Fruit fly (Drosophila melanogaster) whole organism, embryonic: ENCODE measurements around the gene Lcp65Ab1.

Experiments
- Ada2b ChIP-seq: fragments of 200-800 bp; sonication (Bioruptor generic); IDR thresholded peaks from 2 replicates; pipeline ENCODE4 v1.3.6; 2022; ENCODE audit warnings: missing biosample characterization, missing genetic modification characterization
- Atf-2 ChIP-seq: fragments of 200-800 bp; sonication (Bioruptor generic); optimal IDR thresholded peaks from 2 replicates; lab custom pipeline; 2016; ENCODE audit warnings: missing biosample characterization, missing genetic modification characterization
- Bdp1 ChIP-seq: fragments of 200-800 bp; sonication (Bioruptor generic); optimal IDR thresholded peaks from 3 replicates; lab custom pipeline; 2016; ENCODE audit warnings: missing biosample characterization, missing genetic modification characterization
- Bteb2 ChIP-seq: fragments of 200-800 bp; sonication (Bioruptor generic); optimal IDR thresholded peaks from 2 replicates; lab custom pipeline; 2016; ENCODE audit warnings: missing biosample characterization, missing genetic modification characterization
- C15 ChIP-seq: fragments of 200-800 bp; sonication (Bioruptor generic); IDR thresholded peaks from 3 replicates; pipeline ENCODE4 v1.3.6; 2022; ENCODE audit warnings: missing biosample characterization, missing genetic modification characterization
- CG10274 ChIP-seq: fragments of 200-800 bp; sonication (Bioruptor generic); optimal IDR thresholded peaks from 3 replicates; lab custom pipeline; 2017; ENCODE audit warnings: missing biosample characterization, mild to moderate bottlenecking, missing genetic modification characterization
- CG11456 ChIP-seq: fragments of 200-800 bp; sonication (Bioruptor generic); IDR thresholded peaks from 3 replicates; pipeline ENCODE4 v1.3.6; 2022; ENCODE audit warnings: missing biosample characterization, missing genetic modification characterization
- CG11695 ChIP-seq: fragments of 200-800 bp; sonication (Bioruptor generic); IDR thresholded peaks from 3 replicates; pipeline ENCODE4 v1.3.6; 2022; ENCODE audit warnings: missing biosample characterization, missing genetic modification characterization
- CG12299 ChIP-seq: fragments of 200-800 bp; sonication (Bioruptor generic); optimal IDR thresholded peaks from 2 replicates; lab custom pipeline; 2018; ENCODE audit warnings: missing biosample characterization, mild to moderate bottlenecking, missing genetic modification characterization
- CG14710 ChIP-seq: fragments of 200-800 bp; sonication (Bioruptor generic); optimal IDR thresholded peaks from 3 replicates; lab custom pipeline; 2019; ENCODE audit warnings: missing biosample characterization, mild to moderate bottlenecking, missing genetic modification characterization, moderate library complexity
- CG16779 ChIP-seq: fragments of 200-800 bp; sonication (Bioruptor generic); IDR thresholded peaks from 2 replicates; pipeline ENCODE4 v1.3.6; 2022; ENCODE audit warnings: missing biosample characterization, missing genetic modification characterization
- CG2120 ChIP-seq: fragments of 200-800 bp; sonication (Bioruptor generic); optimal IDR thresholded peaks from 3 replicates; lab custom pipeline; 2016; ENCODE audit warnings: missing biosample characterization, missing genetic modification characterization
- CG2678 ChIP-seq: fragments of 200-800 bp; sonication (Bioruptor generic); optimal IDR thresholded peaks from 3 replicates; lab custom pipeline; 2019; ENCODE audit warnings: missing biosample characterization, mild to moderate bottlenecking, missing genetic modification characterization, moderate library complexity
- CG31441 ChIP-seq: fragments of 200-800 bp; sonication (Bioruptor generic); IDR thresholded peaks from 2 replicates; pipeline ENCODE4 v1.3.6; 2022; ENCODE audit warnings: missing biosample characterization, missing genetic modification characterization
- CG32772 ChIP-seq: fragments of 200-800 bp; sonication (Bioruptor generic); IDR thresholded peaks from 2 replicates; pipeline ENCODE4 v1.3.6; 2022; ENCODE audit warnings: missing biosample characterization, missing genetic modification characterization
- CG6272 ChIP-seq: fragments of 200-800 bp; sonication (Bioruptor generic); IDR thresholded peaks from 2 replicates; pipeline ENCODE4 v1.3.6; 2022; ENCODE audit warnings: missing biosample characterization, missing genetic modification characterization
- CG7839 ChIP-seq: fragments of 200-800 bp; sonication (Bioruptor generic); optimal IDR thresholded peaks from 3 replicates; lab custom pipeline; 2018; ENCODE audit warnings: missing biosample characterization, mild to moderate bottlenecking, missing genetic modification characterization, moderate library complexity
- CG8478 ChIP-seq: fragments of >200 bp; optimal IDR thresholded peaks from 2 replicates; lab custom pipeline; 2018
- CG9797 ChIP-seq: fragments of 200-800 bp; sonication (Bioruptor generic); optimal IDR thresholded peaks from 3 replicates; lab custom pipeline; 2018; ENCODE audit warnings: missing biosample characterization, mild to moderate bottlenecking, missing genetic modification characterization
- CG9876 ChIP-seq: fragments of 200-800 bp; sonication (Bioruptor generic); optimal IDR thresholded peaks from 2 replicates; lab custom pipeline; 2016; ENCODE audit warnings: missing biosample characterization, missing genetic modification characterization
- Dek ChIP-seq: fragments of 200-800 bp; sonication (Bioruptor generic); optimal IDR thresholded peaks from 3 replicates; lab custom pipeline; 2019; ENCODE audit warnings: missing biosample characterization, mild to moderate bottlenecking, missing genetic modification characterization, moderate library complexity
- Dp ChIP-seq: fragments of 200-800 bp; sonication (Bioruptor generic); optimal IDR thresholded peaks from 2 replicates; lab custom pipeline; 2018; ENCODE audit warnings: missing biosample characterization, mild to moderate bottlenecking, missing genetic modification characterization, moderate library complexity
- Eip74EF ChIP-seq, 2 experiments: fragments of 200-800 bp in 1 of 2; fragments of >200 bp in 1 of 2; sonication (Bioruptor generic) in 1 of 2; optimal IDR thresholded peaks; 2 replicates each; lab custom pipeline; 2017 to 2019; ENCODE audit warnings: missing biosample characterization in 2 of 2, missing genetic modification characterization in 2 of 2, mild to moderate bottlenecking in 1 of 2, moderate library complexity in 1 of 2
- Ets65A ChIP-seq: fragments of 200-800 bp; sonication (Bioruptor generic); peaks from one replicate; lab custom pipeline; 2016; ENCODE audit warnings: missing biosample characterization, missing genetic modification characterization
- HHEX ChIP-seq: fragments of 200-800 bp; sonication (Bioruptor generic); optimal IDR thresholded peaks from 3 replicates; lab custom pipeline; 2017; ENCODE audit warnings: missing biosample characterization, mild to moderate bottlenecking, missing genetic modification characterization, missing genetic modification reagents
- Hmx ChIP-seq: fragments of 200-800 bp; sonication (Bioruptor generic); optimal IDR thresholded peaks from 2 replicates; lab custom pipeline; 2016; ENCODE audit warnings: missing biosample characterization, missing genetic modification characterization
- MESR4 ChIP-seq: fragments of 200-800 bp; sonication (Bioruptor generic); optimal IDR thresholded peaks from 2 replicates; lab custom pipeline; 2018; ENCODE audit warnings: missing biosample characterization, mild to moderate bottlenecking, missing genetic modification characterization, moderate library complexity
- Med ChIP-seq: fragments of 200-800 bp; sonication (Bioruptor generic); peaks from one replicate; lab custom pipeline; 2016; ENCODE audit warnings: missing biosample characterization, missing genetic modification characterization, mild to moderate bottlenecking, inconsistent platforms, moderate library complexity
- Side ChIP-seq: fragments of 200-800 bp; sonication (Bioruptor generic); optimal IDR thresholded peaks from 2 replicates; lab custom pipeline; 2016; ENCODE audit warnings: missing biosample characterization, missing genetic modification characterization
- Sry-β ChIP-seq: fragments of 200-800 bp; sonication (Bioruptor generic); optimal IDR thresholded peaks from 2 replicates; lab custom pipeline; 2018; ENCODE audit warnings: missing biosample characterization, mild to moderate bottlenecking, missing genetic modification characterization, moderate library complexity
- abd-A ChIP-seq: fragments of 200-800 bp; sonication (Bioruptor generic); optimal IDR thresholded peaks from 3 replicates; lab custom pipeline; 2019; ENCODE audit warnings: missing biosample characterization, mild to moderate bottlenecking, missing genetic modification characterization, moderate library complexity
- cato ChIP-seq: fragments of 200-800 bp; sonication (Bioruptor generic); optimal IDR thresholded peaks from 2 replicates; lab custom pipeline; 2016; ENCODE audit warnings: missing biosample characterization, missing genetic modification characterization, borderline replicate concordance
- dan ChIP-seq: fragments of 200-800 bp; sonication (Bioruptor generic); IDR thresholded peaks from 2 replicates; pipeline ENCODE4 v1.3.6; 2022; ENCODE audit warnings: missing biosample characterization, missing genetic modification characterization
- disco-r ChIP-seq: fragments of 200-800 bp; sonication (Bioruptor generic); optimal IDR thresholded peaks from 2 replicates; lab custom pipeline; 2016; ENCODE audit warnings: missing biosample characterization, missing genetic modification characterization
- dmrt11E ChIP-seq: fragments of 200-800 bp; sonication (Bioruptor generic); optimal IDR thresholded peaks from 3 replicates; lab custom pipeline; 2018; ENCODE audit warnings: missing biosample characterization, mild to moderate bottlenecking, missing genetic modification characterization, moderate library complexity
- ham ChIP-seq: fragments of 200-800 bp; sonication (Bioruptor generic); IDR thresholded peaks from 2 replicates; pipeline ENCODE4 v1.3.6; 2022; ENCODE audit warnings: missing biosample characterization, missing genetic modification characterization
- hb ChIP-seq: fragments of 200-800 bp; sonication (Bioruptor generic); IDR thresholded peaks from 3 replicates; pipeline ENCODE4 v1.3.6; 2022; ENCODE audit warnings: missing biosample characterization, missing genetic modification characterization; ENCODE audit not compliant: partially characterized antibody
- hbn ChIP-seq: fragments of 200-800 bp; sonication (Bioruptor generic); IDR thresholded peaks from 2 replicates; pipeline ENCODE4 v1.3.6; 2022; ENCODE audit warnings: missing biosample characterization, missing genetic modification characterization; ENCODE audit not compliant: partially characterized antibody
- her ChIP-seq: fragments of 200-800 bp; sonication (Bioruptor generic); optimal IDR thresholded peaks from 2 replicates; lab custom pipeline; 2016; ENCODE audit warnings: missing biosample characterization, missing genetic modification characterization
- ind ChIP-seq: fragments of 200-800 bp; sonication (Bioruptor generic); optimal IDR thresholded peaks from 3 replicates; lab custom pipeline; 2016; ENCODE audit warnings: missing biosample characterization, missing genetic modification characterization
- jumu ChIP-seq: fragments of 200-800 bp; sonication (Bioruptor generic); optimal IDR thresholded peaks from 3 replicates; lab custom pipeline; 2016; ENCODE audit warnings: missing biosample characterization, missing genetic modification characterization
- lov ChIP-seq, 2 experiments: fragments of 200-800 bp in 1 of 2; fragments of >200 bp in 1 of 2; sonication (Bioruptor generic) in 1 of 2; IDR thresholded peaks in 1 of 2; optimal IDR thresholded peaks in 1 of 2; 2 replicates in 1 of 2; 3 replicates in 1 of 2; pipeline versions ENCODE4 v1.3.6 to Lab custom; 2017 to 2022; ENCODE audit warnings: missing biosample characterization in 1 of 2, missing genetic modification characterization in 1 of 2
- pho ChIP-seq: fragments of 200-800 bp; sonication (Bioruptor generic); optimal IDR thresholded peaks from 2 replicates; lab custom pipeline; 2016; ENCODE audit warnings: missing biosample characterization, missing genetic modification characterization
- pita ChIP-seq: fragments of 200-800 bp; sonication (Bioruptor generic); optimal IDR thresholded peaks from 2 replicates; lab custom pipeline; 2017; ENCODE audit warnings: missing biosample characterization, mild to moderate bottlenecking, missing genetic modification characterization
- schlank ChIP-seq: fragments of 200-800 bp; sonication (Bioruptor generic); optimal IDR thresholded peaks from 2 replicates; lab custom pipeline; 2018; ENCODE audit warnings: missing biosample characterization, mild to moderate bottlenecking, missing genetic modification characterization
- sd ChIP-seq: fragments of 200-800 bp; sonication (Bioruptor generic); optimal IDR thresholded peaks from 3 replicates; lab custom pipeline; 2018; ENCODE audit warnings: missing biosample characterization, mild to moderate bottlenecking, missing genetic modification characterization, moderate library complexity
- sob ChIP-seq: fragments of 200-800 bp; sonication (Bioruptor generic); IDR thresholded peaks from 2 replicates; pipeline ENCODE4 v1.3.6; 2022; ENCODE audit warnings: missing biosample characterization, missing genetic modification characterization
- tap ChIP-seq: fragments of 200-800 bp; optimal IDR thresholded peaks from 3 replicates; lab custom pipeline; 2019; ENCODE audit warnings: missing biosample characterization, mild to moderate bottlenecking, missing genetic modification characterization, moderate library complexity
- tgo ChIP-seq: fragments of 200-800 bp; sonication (Bioruptor generic); IDR thresholded peaks from 3 replicates; pipeline ENCODE4 v1.3.6; 2022; ENCODE audit warnings: missing biosample characterization, missing genetic modification characterization
- wdn ChIP-seq: fragments of 200-800 bp; sonication (Bioruptor generic); IDR thresholded peaks from 2 replicates; pipeline ENCODE4 v1.3.6; 2022; ENCODE audit warnings: missing biosample characterization, missing genetic modification characterization
- wor ChIP-seq: fragments of 200-800 bp; sonication (Bioruptor generic); IDR thresholded peaks from 2 replicates; pipeline ENCODE4 v1.3.6; 2022; ENCODE audit warnings: missing biosample characterization, missing genetic modification characterization

Gene Lcp65Ab1

DNA sequence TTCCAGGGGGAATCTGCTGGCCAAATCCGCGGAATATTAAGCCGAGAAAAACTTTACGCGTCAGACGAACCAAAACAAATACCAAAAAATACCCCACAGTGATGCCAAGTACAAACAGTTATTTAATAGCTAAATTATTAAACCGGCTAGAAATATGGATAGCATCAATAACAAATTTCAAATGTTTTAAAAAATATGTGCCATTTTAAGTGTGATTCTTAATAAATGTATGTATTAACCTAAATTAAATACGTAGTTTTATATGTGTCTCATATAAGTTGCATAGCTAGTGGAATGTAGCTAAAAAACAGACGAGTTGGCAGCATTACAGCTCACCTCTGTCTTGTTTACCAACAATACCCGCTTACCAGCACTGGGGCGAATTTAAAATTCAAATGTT, 32.4 kb downstream of the Lcp65Ab1 start, which contains the start of gene CG10274 (continued):
- TF ChIP-seq Sry-β (GFP tag; lab: Kevin White, UChicago) (peak; percentile 100), CG9876 (GFP tag; lab: Kevin White, UChicago) (peak; percentile 56), pita (GFP tag; lab: Kevin White, UChicago) (no peak), Bdp1 (GFP tag; lab: Kevin White, UChicago) (peak; percentile 69), CG11456 (GFP tag; lab: Robert Waterston, UW) (no peak; the same call in 2 of the 3 replicates), CG2120 (peak; percentile 91), disco-r (GFP tag; lab: Kevin White, UChicago) (no peak), tap (tag; lab: Kevin White, UChicago) (no peak), C15 (GFP tag; lab: Robert Waterston, UW) (no peak; the same call in 2 of the 3 replicates), abd-A (no peak), Med (GFP tag; lab: Kevin White, UChicago) (peak; percentile 93), dmrt11E (tag; lab: Kevin White, UChicago) (peak; percentile 77), wdn (GFP tag; lab: Robert Waterston, UW) (peak; percentile 40; the same call in 1 of the 2 replicates), CG14710 (peak; percentile 86), Ada2b (GFP tag; lab: Robert Waterston, UW) (peak; percentile 60), cato (GFP tag; lab: Kevin White, UChicago) (peak; percentile 56), hb (no peak), HHEX (GFP tag; lab: Kevin White, UChicago) (no peak), Atf-2 (GFP tag; lab: Kevin White, UChicago) (peak; percentile 68), CG8478 (no peak), Bteb2 (GFP tag; lab: Kevin White, UChicago) (peak; percentile 75), CG31441 (GFP tag; lab: Robert Waterston, UW) (no peak; the same call in 1 of the 2 replicates), jumu (GFP tag; lab: Kevin White, UChicago) (peak; percentile 64), CG2678 (tag; lab: Kevin White, UChicago) (no peak), sd (tag; lab: Kevin White, UChicago) (peak; percentile 98), her (GFP tag; lab: Kevin White, UChicago) (peak; percentile 13), Hmx (GFP tag; lab: Kevin White, UChicago) (no peak), CG9797 (GFP tag; lab: Kevin White, UChicago) (peak; percentile 24), hbn (GFP tag; lab: Robert Waterston, UW) (no peak), Side (peak; percentile 58), CG6272 (GFP tag; lab: Robert Waterston, UW) (0 out of 2 replicates have a peak, but pooled peaks have one; percentile 47), CG16779 (GFP tag; lab: Robert Waterston, UW) (no peak), sob (peak; percentile 84), tgo (peak; percentile 77), lov (optimal IDR thresholded peaks at IDR 0.05; lab: Kevin White, UChicago) (no peak), lov (GFP tag; IDR thresholded peaks at IDR 0.05; lab: Robert Waterston, UW) (no peak), ham (GFP tag; lab: Robert Waterston, UW) (no peak), CG10274 (GFP tag; lab: Kevin White, UChicago) (peak; percentile 56), MESR4 (GFP tag; lab: Kevin White, UChicago) (no peak), ind (GFP tag; lab: Kevin White, UChicago) (peak; percentile 83), CG11695 (GFP tag; lab: Robert Waterston, UW) (no peak), pho (GFP tag; lab: Kevin White, UChicago) (peak; percentile 89), schlank (tag; lab: Kevin White, UChicago) (no peak), dan (no peak), CG12299 (peak; percentile 19), CG7839 (tag; lab: Kevin White, UChicago) (no peak), Dek (no peak), wor (GFP tag; lab: Robert Waterston, UW) (peak; percentile 29; the same call in 1 of the 2 replicates), Dp (GFP tag; lab: Kevin White, UChicago) (peak; percentile 75), Ets65A (GFP tag; lab: Kevin White, UChicago) (peak; percentile 98), Eip74EF (GFP tag; optimal IDR thresholded peaks at IDR 0.05; lab: Kevin White, UChicago) (no peak), CG32772 (GFP tag; lab: Robert Waterston, UW) (peak; percentile 52; the same call in 1 of the 2 replicates)
